Worm (Caenorhabditis elegans): ENCODE results near the gene F33H12.7.
"Not testable (repeated sequence)": the region's sequence is repeated elsewhere in the genome, so short reads cannot be mapped to it uniquely, and the experiment has no call there.

ce11 chrII:2553662-2554061 lies 33.0 kb downstream of the F33H12.7 start, which contains the start of gene K02F6.1:
- TF ChIP-seq unc-39 (tag; optimal IDR thresholded peaks at IDR 0.05); lin-13 (GFP tag; optimal IDR thresholded peaks at IDR 0.05); blmp-1 (tag; optimal IDR thresholded peaks at IDR 0.05; ENCODE audit: insufficient read depth); nhr-11 (tag; optimal IDR thresholded peaks at IDR 0.05); elt-3 (tag; optimal IDR thresholded peaks at IDR 0.05); nhr-12 (tag; optimal IDR thresholded peaks at IDR 0.05); ZK546.5 (tag; optimal IDR thresholded peaks at IDR 0.05); unc-62 (GFP tag; optimal IDR thresholded peaks at IDR 0.05); ztf-4 (tag; optimal IDR thresholded peaks at IDR 0.05); egl-27 (tag; optimal IDR thresholded peaks at IDR 0.05); mab-5 (tag; optimal IDR thresholded peaks at IDR 0.05); ama-1 (optimal IDR thresholded peaks at IDR 0.05); mdl-1 (tag; optimal IDR thresholded peaks at IDR 0.05); fos-1 (tag; optimal IDR thresholded peaks at IDR 0.05): not testable (repeated sequence)
